Worm (Caenorhabditis elegans) whole organism, late embryonic: ENCODE measurements around the gene Y51H7C.3.
A peak's percentile ranks its signal among the peaks of the same experiment; 100 is the strongest.
"Not testable (repeated sequence)": the region's sequence is repeated elsewhere in the genome, so short reads cannot be mapped to it uniquely, and the experiment has no call there.

Source experiments
- C38D4.7 ChIP-seq: fragments of 200-800 bp; sonication (Bioruptor generic); optimal IDR thresholded peaks from 2 replicates; lab custom pipeline; 2018; ENCODE audit warnings: mild to moderate bottlenecking, missing genetic modification characterization, moderate library complexity, missing compliant biosample characterization
- K02D7.2 ChIP-seq: sonication (generic microtip); optimal IDR thresholded peaks from 2 replicates; lab custom pipeline; 2017; ENCODE audit warnings: mild to moderate bottlenecking, missing genetic modification characterization, missing compliant biosample characterization
- K09A11.1 ChIP-seq: sonication (generic microtip); optimal IDR thresholded peaks from 2 replicates; lab custom pipeline; 2017; ENCODE audit warnings: antibody characterized with exemption, mild to moderate bottlenecking, missing genetic modification characterization, missing compliant biosample characterization; ENCODE audit not compliant: insufficient read depth
- ahr-1 ChIP-seq: sonication (generic microtip); optimal IDR thresholded peaks from 2 replicates; lab custom pipeline; 2016; ENCODE audit warnings: missing genetic modification characterization, missing compliant biosample characterization
- ceh-14 ChIP-seq: sonication (generic microtip); optimal IDR thresholded peaks from 2 replicates; lab custom pipeline; 2016; ENCODE audit warnings: missing genotype, missing genetic modification characterization, missing compliant biosample characterization
- ceh-19 ChIP-seq: fragments of 200-800 bp; sonication (Bioruptor generic); optimal IDR thresholded peaks from 2 replicates; lab custom pipeline; 2018; ENCODE audit warnings: mild to moderate bottlenecking, missing genetic modification characterization, missing compliant biosample characterization
- ceh-22 ChIP-seq: sonication (generic microtip); optimal IDR thresholded peaks from 2 replicates; lab custom pipeline; 2017; ENCODE audit warnings: missing biosample characterization, missing genetic modification characterization
- ceh-45 ChIP-seq: fragments of 200-800 bp; sonication (Bioruptor generic); IDR thresholded peaks from 2 replicates; pipeline ENCODE4 v1.3.6; 2022; ENCODE audit warnings: missing genetic modification reagents, missing genetic modification characterization, missing compliant biosample characterization
- ceh-48 ChIP-seq: sonication (generic microtip); optimal IDR thresholded peaks from 2 replicates; lab custom pipeline; 2016; ENCODE audit warnings: missing genetic modification characterization, inconsistent platforms, missing compliant biosample characterization
- dmd-4 ChIP-seq: sonication (generic microtip); optimal IDR thresholded peaks from 2 replicates; lab custom pipeline; 2016; ENCODE audit warnings: borderline replicate concordance, missing genetic modification characterization, missing compliant biosample characterization
- elt-4 ChIP-seq: sonication (generic microtip); optimal IDR thresholded peaks from 2 replicates; lab custom pipeline; 2016; ENCODE audit warnings: missing genetic modification characterization, missing compliant biosample characterization
- ets-4 ChIP-seq: sonication (generic microtip); optimal IDR thresholded peaks from 2 replicates; lab custom pipeline; 2016; ENCODE audit warnings: missing genetic modification characterization, missing compliant biosample characterization
- fkh-6 ChIP-seq: sonication (generic microtip); optimal IDR thresholded peaks from 2 replicates; lab custom pipeline; 2016; ENCODE audit warnings: missing genetic modification characterization, missing compliant biosample characterization
- lin-11 ChIP-seq: fragments of 200-800 bp; sonication (Bioruptor generic); optimal IDR thresholded peaks from 2 replicates; lab custom pipeline; 2018; ENCODE audit warnings: mild to moderate bottlenecking, missing genetic modification characterization, missing compliant biosample characterization
- madf-2 ChIP-seq: sonication (generic microtip); optimal IDR thresholded peaks from 2 replicates; lab custom pipeline; 2017; ENCODE audit warnings: missing genetic modification characterization, missing compliant biosample characterization
- mec-3 ChIP-seq: sonication (generic microtip); optimal IDR thresholded peaks from 2 replicates; lab custom pipeline; 2016; ENCODE audit warnings: borderline replicate concordance, missing genetic modification characterization, missing compliant biosample characterization
- nhr-11 ChIP-seq: fragments of 150-350 bp; optimal IDR thresholded peaks from 2 replicates; lab custom pipeline; 2014; ENCODE audit warnings: missing biosample characterization, missing genetic modification characterization
- nhr-232 ChIP-seq: sonication (generic microtip); optimal IDR thresholded peaks from 2 replicates; lab custom pipeline; 2016; ENCODE audit warnings: missing genetic modification characterization, missing compliant biosample characterization
- npax-4 ChIP-seq: sonication (generic microtip); optimal IDR thresholded peaks from 2 replicates; lab custom pipeline; 2016; ENCODE audit warnings: missing genetic modification characterization, missing compliant biosample characterization
- pat-9 ChIP-seq: fragments of 200-800 bp; sonication (Bioruptor generic); optimal IDR thresholded peaks from 2 replicates; lab custom pipeline; 2018; ENCODE audit warnings: mild to moderate bottlenecking, missing genetic modification characterization, moderate library complexity, missing compliant biosample characterization
- pqm-1 ChIP-seq: sonication (generic microtip); optimal IDR thresholded peaks from 2 replicates; lab custom pipeline; 2016; ENCODE audit warnings: missing genetic modification characterization, missing compliant biosample characterization
- sox-2 ChIP-seq: fragments of 200-800 bp; sonication (Bioruptor generic); IDR thresholded peaks from 2 replicates; pipeline ENCODE4 v1.3.6; 2022; ENCODE audit warnings: missing genetic modification reagents, missing genetic modification characterization, missing compliant biosample characterization
- syd-9 ChIP-seq: sonication (generic microtip); optimal IDR thresholded peaks from 2 replicates; lab custom pipeline; 2016; ENCODE audit warnings: mild to moderate bottlenecking, missing genetic modification characterization, moderate library complexity, missing compliant biosample characterization
- unc-3 ChIP-seq, 2 experiments: fragments of 200-800 bp in 1 of 2; sonication (Bioruptor generic) in 1 of 2; sonication (generic microtip) in 1 of 2; conservative IDR thresholded peaks in 1 of 2; optimal IDR thresholded peaks in 1 of 2; 2 replicates each; pipeline versions ENCODE4 v1.3.6 to Lab custom; 2016 to 2022; ENCODE audit warnings: missing compliant biosample characterization in 2 of 2, missing genetic modification characterization in 2 of 2, missing genetic modification reagents in 1 of 2
- unc-42 ChIP-seq: sonication (generic microtip); optimal IDR thresholded peaks from 2 replicates; lab custom pipeline; 2016; ENCODE audit warnings: missing genotype, missing genetic modification characterization, missing compliant biosample characterization
- unc-55 ChIP-seq: sonication (generic microtip); optimal IDR thresholded peaks from 2 replicates; lab custom pipeline; 2017; ENCODE audit warnings: missing biosample characterization, missing genetic modification reagents, missing genetic modification characterization
- unc-86 ChIP-seq: sonication (generic microtip); optimal IDR thresholded peaks from 2 replicates; lab custom pipeline; 2016; ENCODE audit warnings: missing genetic modification characterization, missing compliant biosample characterization

Gene Y51H7C.3

DNA sequence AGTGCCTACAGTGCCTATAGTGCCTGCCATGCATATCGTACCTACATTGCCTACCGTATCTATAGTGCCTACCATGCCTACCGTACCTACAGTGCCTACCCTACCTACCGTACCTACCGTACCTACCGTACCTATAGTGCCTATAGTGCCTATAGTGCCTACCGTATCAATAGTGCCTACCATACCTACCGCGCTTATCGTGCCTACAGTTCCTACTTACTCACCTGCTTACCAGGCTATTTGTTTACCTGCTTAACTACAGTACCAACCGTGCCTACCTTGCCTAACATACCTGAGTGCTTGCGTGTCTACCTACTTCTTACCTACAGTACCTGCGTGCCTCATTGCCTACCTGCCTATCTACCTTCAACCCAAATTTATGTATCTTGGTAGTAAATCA is 3.2 kb downstream of the Y51H7C.3 start:
- TF ChIP-seq mec-3 (peak; percentile 66), C38D4.7 (GFP tag; lab: Kevin White, UChicago) (no peak)

DNA sequence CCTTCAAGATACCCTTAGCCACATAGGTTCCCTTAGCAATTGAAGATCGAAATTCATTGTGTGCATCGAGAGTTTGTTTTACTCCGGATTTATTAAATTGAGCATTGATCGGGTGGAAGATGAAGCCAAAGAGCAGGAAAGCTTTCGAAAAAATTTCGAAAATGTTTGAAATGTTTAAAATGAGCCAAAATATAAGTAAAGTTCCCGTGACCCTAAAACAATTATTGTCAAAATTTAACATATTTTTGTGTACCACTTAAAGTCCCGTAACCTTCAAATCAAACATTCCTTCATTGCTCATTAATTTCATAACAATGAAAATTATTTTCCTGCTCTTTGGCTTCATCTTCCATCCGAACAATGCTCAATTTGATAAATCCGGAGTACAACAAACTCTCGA is 6.6 kb downstream of the Y51H7C.3 start, which contains the start of gene scl-17:
Gene scl-17 (plus strand): TSS at position 301 of the 400 bp plus-strand sequence.
- TF ChIP-seq pqm-1 (tag; lab: Kevin White, UChicago) (no peak), ceh-22 (tag; lab: Kevin White, UChicago) (no peak), unc-55 (GFP tag; lab: Kevin White, UChicago) (no peak), ets-4 (tag; lab: Kevin White, UChicago) (no peak)

DNA sequence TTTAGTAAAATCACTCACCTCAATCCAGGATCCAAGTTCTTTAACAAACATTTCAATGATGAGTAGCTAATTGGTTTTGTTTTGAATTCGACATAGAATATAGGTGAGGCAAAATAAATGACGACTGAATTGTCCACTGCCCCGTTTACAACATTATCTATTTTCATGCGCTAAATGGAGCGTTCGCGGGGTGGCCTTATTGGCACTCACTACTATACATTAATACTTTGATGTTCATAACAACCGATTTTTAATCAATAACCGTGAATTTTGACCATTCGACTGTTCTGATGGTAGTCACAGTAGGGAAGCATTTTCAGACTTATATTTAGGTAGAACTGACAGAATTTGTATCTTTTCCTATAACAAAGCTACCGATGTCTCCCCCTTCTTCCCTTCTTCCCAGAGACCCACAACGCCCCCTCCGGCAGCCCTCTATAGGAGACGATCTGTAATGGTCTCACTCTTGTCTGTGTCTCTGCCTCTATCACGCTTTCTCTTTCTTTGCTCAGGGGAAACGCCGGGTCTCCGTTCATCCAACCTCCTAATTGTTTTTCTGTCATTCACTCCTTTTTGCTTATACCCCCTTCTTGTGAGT is 8.5 kb downstream of the Y51H7C.3 start, which contains the start of gene Y51H7C.12:
Gene Y51H7C.12 (minus strand): TSS at position 51 of the 598 bp plus-strand sequence.
- TF ChIP-seq unc-3 (GFP tag; conservative IDR thresholded peaks at IDR 0.05; lab: Robert Waterston, UW); unc-3 (tag; optimal IDR thresholded peaks at IDR 0.05; lab: Kevin White, UChicago); unc-42 (tag; lab: Kevin White, UChicago); elt-4: not testable (repeated sequence)

DNA sequence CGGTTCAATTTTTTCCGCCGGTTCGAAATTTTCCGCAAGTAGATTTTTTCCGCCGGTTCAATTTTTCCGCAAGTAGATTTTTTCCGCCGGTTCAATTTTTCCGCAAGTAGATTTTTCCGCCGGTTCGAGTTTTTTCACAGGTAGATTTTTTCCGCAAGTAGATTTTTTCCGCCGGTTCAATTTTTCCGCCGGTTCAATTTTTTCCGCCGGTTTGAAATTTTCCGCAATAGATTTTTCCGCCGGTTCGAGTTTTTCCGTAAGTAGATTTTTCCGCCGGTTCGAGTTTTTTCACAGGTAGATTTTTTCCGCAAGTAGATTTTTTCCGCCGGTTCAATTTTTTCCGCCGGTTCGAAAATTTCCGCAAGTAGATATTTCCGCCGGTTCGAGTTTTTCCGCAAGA is 13.7 kb downstream of the Y51H7C.3 start:
- TF ChIP-seq unc-3 (GFP tag; conservative IDR thresholded peaks at IDR 0.05; lab: Robert Waterston, UW) = peak; percentile 60
- TF ChIP-seq unc-3 (tag; optimal IDR thresholded peaks at IDR 0.05; lab: Kevin White, UChicago) = not testable (repeated sequence)

DNA sequence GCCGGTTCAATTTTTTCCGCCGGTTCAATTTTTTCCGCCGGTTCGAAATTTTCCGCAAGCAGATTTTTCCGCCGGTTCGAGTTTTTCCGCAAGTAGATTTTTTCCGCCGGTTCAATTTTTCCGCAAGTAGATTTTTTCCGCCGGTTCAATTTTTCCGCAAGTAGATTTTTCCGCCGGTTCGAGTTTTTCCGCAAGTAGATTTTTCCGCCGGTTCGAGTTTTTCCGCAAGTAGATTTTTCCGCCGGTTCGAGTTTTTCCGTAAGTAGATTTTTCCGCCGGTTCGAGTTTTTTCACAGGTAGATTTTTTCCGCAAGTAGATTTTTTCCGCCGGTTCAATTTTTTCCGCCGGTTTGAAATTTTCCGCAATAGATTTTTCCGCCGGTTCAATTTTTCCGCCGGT is 16.1 kb downstream of the Y51H7C.3 start:
- TF ChIP-seq ceh-45 (GFP tag; lab: Robert Waterston, UW) = peak; percentile 54; the same call in 1 of the 2 replicates

- TF ChIP-seq ceh-19 (GFP tag; lab: Kevin White, UChicago) = no peak
These were observed 28.2 kb downstream of the Y51H7C.3 start, which contains the start of gene Y51H7C.13 for ce11 chrII:1466448-1466847. TSS of gene Y51H7C.13 (minus strand) at chrII:1466548.

- not testable (repeated sequence) for TF ChIP-seq ceh-14; lin-11; ceh-48 (tag; lab: Kevin White, UChicago)
These were observed 29.4 kb downstream of the Y51H7C.3 start, which contains the start of gene Y51H7C.1 for ce11 chrII:1467711-1468110. TSS of gene Y51H7C.1 (plus strand) at chrII:1467727.

DNA sequence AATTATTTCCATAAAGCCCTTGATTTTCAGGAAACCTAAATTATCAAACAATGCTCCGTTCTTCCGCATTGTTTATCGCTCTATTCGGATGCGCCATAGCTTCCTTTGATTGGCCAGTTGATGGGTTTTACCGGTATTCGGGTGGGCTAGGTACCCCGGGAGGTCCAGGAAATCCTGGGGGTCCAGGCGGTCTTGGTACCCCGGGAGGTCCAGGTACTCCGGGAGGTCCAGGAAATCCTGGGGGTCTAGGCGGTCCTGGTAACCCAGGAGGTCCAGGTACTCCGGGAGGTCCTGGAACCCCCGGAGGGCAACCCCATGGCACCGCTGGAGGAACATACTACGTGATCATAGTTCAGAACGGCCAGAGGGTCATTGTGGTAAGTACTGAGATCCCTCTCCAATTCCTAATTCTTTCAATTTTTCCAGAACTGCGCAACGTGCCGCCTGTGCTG is 32.3 kb downstream of the Y51H7C.3 start, which contains the start of gene H17B01.2:
Gene H17B01.2 (plus strand): TSS at position 51 of the 452 bp plus-strand sequence.
- TF ChIP-seq lin-11 = no peak
- no peak for TF ChIP-seq sox-2 (GFP tag; lab: Robert Waterston, UW)
- TF ChIP-seq syd-9 (tag; lab: Kevin White, UChicago) = no peak
- TF ChIP-seq ceh-45 (GFP tag; lab: Robert Waterston, UW) = no peak
- TF ChIP-seq fkh-6 (tag; lab: Kevin White, UChicago) = no peak
- TF ChIP-seq madf-2 (tag; lab: Kevin White, UChicago) = no peak
- TF ChIP-seq K09A11.1 (tag; lab: Kevin White, UChicago) = no peak
- no peak for TF ChIP-seq pat-9 (tag; lab: Kevin White, UChicago)
- no peak for TF ChIP-seq unc-86 (tag; lab: Kevin White, UChicago)
- TF ChIP-seq ahr-1 (tag; lab: Kevin White, UChicago) = no peak
- TF ChIP-seq nhr-232 = no peak
- TF ChIP-seq dmd-4 (tag; lab: Kevin White, UChicago) = no peak
- TF ChIP-seq nhr-11 (tag; lab: Kevin White, UChicago) = no peak
- no peak for TF ChIP-seq unc-42 (tag; lab: Kevin White, UChicago)
- no peak for TF ChIP-seq K02D7.2 (tag; lab: Kevin White, UChicago)
- no peak for TF ChIP-seq npax-4 (tag; lab: Kevin White, UChicago)
